Fruit fly (Drosophila melanogaster) ovary, adult (tissue): ENCODE results near the gene dmrt11E.
A peak's percentile ranks its signal among the peaks of the same experiment; 100 is the strongest.

Source experiments
- CG17801 ChIP-seq: fragments of 200-800 bp; optimal IDR thresholded peaks from 2 replicates; lab custom pipeline; 2019; ENCODE audit warnings: missing biosample characterization, mild to moderate bottlenecking, missing genetic modification characterization, moderate library complexity; ENCODE audit not compliant: partially characterized antibody

dmrt11E gene

dm6 chrX:13384583-13385342 is 16.8 kb downstream of the dmrt11E start, which contains the start of the genes Rbp1-like and Tim9a:
Rbp1-like (minus strand) TSS chrX:13384877.
Tim9a (plus strand) TSS chrX:13385210.
- TF ChIP-seq CG17801 = peak; percentile 52

dm6 chrX:13386776-13387175 is 18.8 kb downstream of the dmrt11E start:
- no peak for TF ChIP-seq CG17801

- TF ChIP-seq CG17801 = peak; percentile 71
Measured at dm6 chrX:13387373-13387850, 19.4 kb downstream of the dmrt11E start, which contains the start of the genes Ype and CG1662. Ype (minus strand) TSS chrX:13387417. CG1662 (plus strand) TSS chrX:13387563.

dm6 chrX:13390465-13391173 is 22.6 kb downstream of the dmrt11E start:
- peak; percentile 97 for TF ChIP-seq CG17801

- TF ChIP-seq CG17801 = no peak
Measured at dm6 chrX:13391174-13392040, 23.4 kb downstream of the dmrt11E start.

- no peak for TF ChIP-seq CG17801
Measured at dm6 chrX:13392041-13392353, 24.0 kb downstream of the dmrt11E start.

dm6 chrX:13392764-13393163 is 24.8 kb downstream of the dmrt11E start:
- no peak for TF ChIP-seq CG17801

dm6 chrX:13394343-13394742 is 26.4 kb downstream of the dmrt11E start:
- TF ChIP-seq CG17801 = no peak

- TF ChIP-seq CG17801 = no peak
Measured at dm6 chrX:13395020-13395419, 27.0 kb downstream of the dmrt11E start.

- peak; percentile 78 for TF ChIP-seq CG17801
Measured at dm6 chrX:13395988-13396377, 28.0 kb downstream of the dmrt11E start.

- TF ChIP-seq CG17801 = peak; percentile 76
Measured at dm6 chrX:13396378-13397099, 28.5 kb downstream of the dmrt11E start, which contains the start of gene Bcat. Bcat (plus strand) TSS chrX:13396899.

- TF ChIP-seq CG17801 = no peak
Measured at dm6 chrX:13397610-13398009, 29.6 kb downstream of the dmrt11E start.

dm6 chrX:13401245-13401644 is 33.3 kb downstream of the dmrt11E start:
- peak; percentile 18 for TF ChIP-seq CG17801

- TF ChIP-seq CG17801 = no peak
Measured at dm6 chrX:13402763-13403162, 34.8 kb downstream of the dmrt11E start, which contains the start of gene CG12725. CG12725 (minus strand) TSS chrX:13402863.

dm6 chrX:13403553-13403952 is 35.6 kb downstream of the dmrt11E start:
- no peak for TF ChIP-seq CG17801
